Worm (Caenorhabditis elegans) whole organism, L3 larva: ENCODE measurements around the gene Y39A1A.31.

Experiments
- aly-2 ChIP-seq: fragments of 150-350 bp; optimal IDR thresholded peaks from 2 replicates; lab custom pipeline; 2014; ENCODE audit warnings: missing biosample characterization, missing genetic modification characterization
- ama-1 ChIP-seq: fragments of 150-350 bp; optimal IDR thresholded peaks from 2 replicates; lab custom pipeline; 2018
- ceh-16 ChIP-seq: sonication (generic microtip); optimal IDR thresholded peaks from 2 replicates; lab custom pipeline; 2017; ENCODE audit warnings: missing biosample characterization, missing genetic modification characterization
- ceh-82 ChIP-seq: fragments of 150-350 bp; optimal IDR thresholded peaks from 2 replicates; lab custom pipeline; 2014; ENCODE audit warnings: missing biosample characterization, missing genetic modification characterization
- ceh-9 ChIP-seq: sonication (generic microtip); optimal IDR thresholded peaks from 2 replicates; lab custom pipeline; 2018; ENCODE audit warnings: missing biosample characterization, missing genetic modification characterization
- daf-12 ChIP-seq: fragments of 150-350 bp; optimal IDR thresholded peaks from 2 replicates; lab custom pipeline; 2014; ENCODE audit warnings: missing biosample characterization, missing genetic modification reagents, missing genetic modification characterization
- elt-1 ChIP-seq: fragments of 150-350 bp; optimal IDR thresholded peaks from 2 replicates; lab custom pipeline; 2014; ENCODE audit warnings: missing biosample characterization, missing genetic modification characterization
- eor-1 ChIP-seq, 2 experiments: fragments of 150-350 bp; optimal IDR thresholded peaks; 2 replicates each; lab custom pipeline; 2014 to 2018; ENCODE audit warnings: missing biosample characterization in 2 of 2, missing genetic modification characterization in 2 of 2
- fkh-10 ChIP-seq: sonication (generic microtip); optimal IDR thresholded peaks from 2 replicates; lab custom pipeline; 2017; ENCODE audit warnings: missing biosample characterization, missing genetic modification reagents, missing genetic modification characterization
- fkh-2 ChIP-seq: fragments of 150-350 bp; optimal IDR thresholded peaks from 2 replicates; lab custom pipeline; 2014; ENCODE audit warnings: missing biosample characterization, missing genetic modification reagents, missing genetic modification characterization
- hmg-11 ChIP-seq: sonication (generic microtip); optimal IDR thresholded peaks from 2 replicates; lab custom pipeline; 2016; ENCODE audit warnings: missing genetic modification characterization, missing compliant biosample characterization
- lin-15B ChIP-seq: fragments of 150-350 bp; optimal IDR thresholded peaks from 2 replicates; lab custom pipeline; 2014; ENCODE audit warnings: missing biosample characterization, missing genetic modification characterization
- lin-39 ChIP-seq: fragments of 150-350 bp; optimal IDR thresholded peaks from 2 replicates; lab custom pipeline; 2018; ENCODE audit warnings: missing biosample characterization, missing genetic modification reagents, missing genetic modification characterization
- nfya-1 ChIP-seq: sonication (generic microtip); optimal IDR thresholded peaks from 2 replicates; lab custom pipeline; 2017; ENCODE audit warnings: missing genetic modification characterization, mild to moderate bottlenecking, missing compliant biosample characterization, antibody characterized with exemption, moderate library complexity; ENCODE audit not compliant: insufficient read depth
- nhr-11 ChIP-seq: fragments of 150-350 bp; optimal IDR thresholded peaks from 2 replicates; lab custom pipeline; 2014; ENCODE audit warnings: missing biosample characterization, missing genetic modification characterization
- nhr-23 ChIP-seq: fragments of 150-350 bp; optimal IDR thresholded peaks from 2 replicates; lab custom pipeline; 2014; ENCODE audit warnings: missing biosample characterization, missing genetic modification reagents, missing genetic modification characterization
- nhr-237 ChIP-seq: fragments of 150-350 bp; optimal IDR thresholded peaks from 2 replicates; lab custom pipeline; 2014; ENCODE audit warnings: missing biosample characterization, missing genetic modification characterization
- nhr-25 ChIP-seq: sonication (generic microtip); optimal IDR thresholded peaks from 2 replicates; lab custom pipeline; 2017; ENCODE audit warnings: missing biosample characterization, missing genetic modification characterization
- nhr-28 ChIP-seq: fragments of 150-350 bp; optimal IDR thresholded peaks from 2 replicates; lab custom pipeline; 2014; ENCODE audit warnings: missing biosample characterization, missing genetic modification characterization
- nhr-43 ChIP-seq: sonication (generic microtip); optimal IDR thresholded peaks from 2 replicates; lab custom pipeline; 2016; ENCODE audit warnings: mild to moderate bottlenecking, missing genetic modification characterization, missing compliant biosample characterization; ENCODE audit not compliant: poor library complexity, severe bottlenecking
- nhr-67 ChIP-seq: fragments of 150-350 bp; optimal IDR thresholded peaks from 2 replicates; lab custom pipeline; 2014; ENCODE audit warnings: missing biosample characterization, missing genetic modification characterization
- nhr-76 ChIP-seq: fragments of 150-350 bp; sonication (generic microtip); optimal IDR thresholded peaks from 5 replicates; lab custom pipeline; 2014; ENCODE audit warnings: missing biosample characterization, missing genetic modification characterization
- pha-4 ChIP-seq: fragments of 150-350 bp; optimal IDR thresholded peaks from 2 replicates; lab custom pipeline; 2014; ENCODE audit warnings: missing biosample characterization, missing genetic modification reagents, missing genetic modification characterization
- pqm-1 ChIP-seq: fragments of 150-350 bp; optimal IDR thresholded peaks from 2 replicates; lab custom pipeline; 2017; ENCODE audit warnings: missing biosample characterization, missing genetic modification characterization, inconsistent platforms
- skn-1 ChIP-seq: fragments of 150-350 bp; optimal IDR thresholded peaks from 2 replicates; lab custom pipeline; 2014; ENCODE audit warnings: missing biosample characterization, missing genetic modification characterization
- snpc-4 ChIP-seq: fragments of 150-350 bp; optimal IDR thresholded peaks from 2 replicates; lab custom pipeline; 2014; ENCODE audit warnings: missing biosample characterization, missing genetic modification characterization
- tbx-2 ChIP-seq: sonication (generic microtip); optimal IDR thresholded peaks from 2 replicates; lab custom pipeline; 2016; ENCODE audit warnings: mild to moderate bottlenecking, missing genetic modification characterization, missing compliant biosample characterization
- ztf-11 ChIP-seq: fragments of 150-350 bp; optimal IDR thresholded peaks from 2 replicates; lab custom pipeline; 2014; ENCODE audit warnings: missing biosample characterization, missing genetic modification characterization
- ztf-4 ChIP-seq: fragments of 150-350 bp; optimal IDR thresholded peaks from 2 replicates; lab custom pipeline; 2014; ENCODE audit warnings: missing biosample characterization, missing genetic modification characterization

The Y39A1A.31 gene

DNA sequence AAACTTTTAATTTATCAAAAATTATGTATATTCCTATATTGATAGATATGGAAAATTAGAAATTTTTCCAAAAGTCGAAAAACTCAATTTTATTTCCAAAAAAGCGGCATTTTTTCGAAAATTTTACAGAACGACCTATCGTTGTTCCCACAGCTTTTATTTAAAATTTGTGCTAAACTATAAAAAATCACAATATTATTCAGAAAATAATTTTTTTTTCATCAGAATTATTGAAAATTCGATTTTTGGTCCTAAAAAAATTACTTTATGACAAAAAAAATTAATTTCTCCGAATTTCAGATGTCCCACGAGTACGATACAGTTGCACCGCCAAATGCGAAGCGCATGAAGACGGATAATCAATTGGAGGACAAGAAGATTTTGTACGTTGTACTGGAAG, 39.7 kb downstream of the Y39A1A.31 start, which contains the start of gene emg-1:
Gene emg-1, plus strand, starts transcription at position 301 of the 400 bp plus-strand sequence.
- TF ChIP-seq nhr-11 (tag; lab: Kevin White, UChicago), result no peak
- no peak for TF ChIP-seq nfya-1 (tag; lab: Kevin White, UChicago)

DNA sequence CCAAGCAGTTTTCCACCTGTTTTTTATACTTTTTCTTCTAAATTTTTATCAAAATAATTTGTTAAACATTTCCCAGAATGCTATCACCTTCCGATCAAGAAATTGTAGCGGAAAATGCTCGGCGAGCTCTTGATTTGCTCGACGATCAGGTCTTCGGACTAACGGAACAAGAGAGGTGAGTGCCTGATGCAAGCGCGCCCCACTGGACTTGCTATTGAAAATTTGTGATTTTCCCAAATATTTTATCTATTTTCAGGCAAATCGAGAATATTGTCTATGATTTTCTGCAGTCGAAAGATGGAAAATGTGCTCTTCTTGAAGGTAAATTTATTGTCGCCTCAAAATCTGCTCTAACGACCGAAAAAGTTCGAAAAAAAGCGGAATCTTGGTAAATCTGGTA, 42.9 kb downstream of the Y39A1A.31 start, which contains the start of gene orc-4:
Gene orc-4, plus strand, starts transcription at position 77 of the 400 bp plus-strand sequence.
- TF ChIP-seq lin-15B (tag; lab: Kevin White, UChicago), result peak; percentile 34
- peak; percentile 6 for TF ChIP-seq pha-4 (tag; lab: Kevin White, UChicago)
- TF ChIP-seq nhr-43 (tag; lab: Kevin White, UChicago), result no peak

DNA sequence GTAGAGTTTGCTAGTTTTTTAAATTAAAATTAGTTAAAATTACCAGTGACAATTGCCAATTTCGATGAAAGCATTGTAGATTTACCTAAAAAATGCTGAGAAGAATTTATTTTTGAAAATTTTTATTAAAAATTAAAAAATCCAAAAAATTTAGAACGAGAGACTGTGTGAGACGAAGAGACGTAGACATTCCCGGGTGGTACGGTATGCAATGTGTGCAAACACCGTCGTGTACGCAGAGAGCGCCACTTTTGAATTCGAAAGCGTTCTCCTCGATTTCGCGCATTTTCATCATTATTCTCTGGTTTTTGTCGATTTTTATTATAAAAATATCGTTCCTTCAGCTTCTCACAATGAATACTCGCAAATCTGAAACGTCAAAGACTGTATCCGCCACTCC, 46.2 kb downstream of the Y39A1A.31 start, which contains the start of the genes dhs-11 and orc-1:
Gene dhs-11, minus strand, starts transcription at position 85 of the 400 bp plus-strand sequence.
Gene orc-1, plus strand, starts transcription at position 349 of the 400 bp plus-strand sequence.
- TF ChIP-seq nhr-11 (tag; lab: Kevin White, UChicago) (no peak), nhr-237 (tag; lab: Kevin White, UChicago) (no peak), hmg-11 (peak; percentile 13), skn-1 (tag; lab: Kevin White, UChicago) (no peak), ztf-11 (tag; lab: Kevin White, UChicago) (no peak), nhr-43 (tag; lab: Kevin White, UChicago) (no peak), ceh-82 (tag; lab: Kevin White, UChicago) (no peak), pqm-1 (tag; lab: Kevin White, UChicago) (no peak), nhr-23 (tag; lab: Kevin White, UChicago) (peak; percentile 25), ceh-9 (no peak), snpc-4 (tag; lab: Kevin White, UChicago) (peak; percentile 34), nfya-1 (tag; lab: Kevin White, UChicago) (peak; percentile 85), pha-4 (tag; lab: Kevin White, UChicago) (peak; percentile 73), fkh-10 (GFP tag; lab: Kevin White, UChicago) (no peak), ceh-16 (tag; lab: Kevin White, UChicago) (no peak), lin-15B (tag; lab: Kevin White, UChicago) (peak; percentile 45), lin-39 (tag; lab: Kevin White, UChicago) (peak; percentile 6), fkh-2 (no peak), nhr-76 (tag; lab: Kevin White, UChicago) (no peak), nhr-25 (tag; lab: Kevin White, UChicago) (peak; percentile 6), eor-1 (tag; optimal IDR thresholded peaks at IDR 0.05; lab: Kevin White, UChicago) (no peak), daf-12 (tag; lab: Kevin White, UChicago) (no peak)

DNA sequence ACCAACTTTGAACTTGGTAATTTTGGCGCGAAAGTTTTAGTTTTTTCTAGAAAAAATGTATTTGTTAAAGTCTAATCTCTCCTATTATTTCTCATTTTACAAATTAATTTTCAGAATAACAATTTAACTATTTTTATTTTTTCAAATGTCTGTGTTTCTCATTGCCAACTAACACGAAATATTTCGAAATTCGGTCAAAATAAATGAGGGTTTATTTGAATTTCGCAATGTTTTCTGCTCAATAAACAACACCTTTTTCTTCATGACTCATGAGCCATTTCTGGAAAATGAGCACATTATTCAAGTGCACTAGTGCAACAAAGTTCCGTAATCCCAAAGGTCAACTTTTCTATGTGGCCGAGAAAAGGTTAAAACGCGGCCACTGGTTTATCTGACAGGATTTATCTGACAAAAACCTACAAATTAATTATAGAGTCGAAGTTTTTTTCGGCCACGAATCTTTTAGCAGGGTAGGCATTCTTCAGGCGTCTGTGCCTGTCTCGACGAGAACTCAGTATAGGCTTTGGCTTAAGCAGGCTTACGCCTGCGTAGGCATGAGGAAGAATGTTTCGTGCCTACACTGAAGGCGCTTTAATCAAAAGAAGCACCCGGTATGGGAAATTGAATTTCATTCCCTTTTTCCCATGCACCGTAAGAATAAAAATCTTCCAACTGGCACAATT, 50.5 kb downstream of the Y39A1A.31 start, which contains the start of gene Y39A1A.27:
Gene Y39A1A.27, plus strand, starts transcription at position 633 of the 683 bp plus-strand sequence.
- TF ChIP-seq nhr-237 (tag; lab: Kevin White, UChicago) (no peak), ama-1 (lab: Kevin White, UChicago) (no peak), nhr-28 (tag; lab: Kevin White, UChicago) (no peak), ceh-9 (no peak), tbx-2 (no peak), ztf-4 (tag; lab: Kevin White, UChicago) (no peak), elt-1 (no peak), pqm-1 (tag; lab: Kevin White, UChicago) (no peak), nhr-76 (tag; lab: Kevin White, UChicago) (no peak), ztf-11 (tag; lab: Kevin White, UChicago) (no peak)

DNA sequence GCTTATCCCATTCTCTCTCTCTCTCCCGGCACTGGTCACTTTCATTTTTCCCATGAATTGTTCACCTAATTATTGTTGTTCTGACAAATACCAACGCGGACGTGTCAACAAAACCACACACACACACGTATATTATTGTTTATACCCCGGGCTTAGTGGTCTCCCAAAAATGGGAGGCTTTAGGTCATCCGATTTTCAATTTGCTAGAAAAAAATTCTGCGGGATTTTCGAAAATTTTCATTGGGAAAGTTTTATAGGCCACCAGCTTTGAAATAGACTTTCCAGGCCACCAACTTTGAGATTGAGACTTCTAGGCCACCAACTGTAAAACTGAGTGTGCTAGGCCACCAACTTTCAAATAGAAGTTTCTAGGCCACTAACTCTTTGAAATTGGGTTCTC, 51.0 kb downstream of the Y39A1A.31 start:
- no peak for TF ChIP-seq aly-2 (tag; lab: Kevin White, UChicago)
- peak; percentile 31 for TF ChIP-seq pha-4 (tag; lab: Kevin White, UChicago)
- no peak for TF ChIP-seq nhr-67 (tag; lab: Kevin White, UChicago)
